Worm (Caenorhabditis elegans) whole organism, L4/young adult: ENCODE measurements around the gene F14D7.14.

Source experiments
- W03F9.2 ChIP-seq: fragments of 150-350 bp; optimal IDR thresholded peaks from 2 replicates; lab custom pipeline; 2014; ENCODE audit warnings: missing biosample characterization, missing genetic modification characterization
- dao-5 ChIP-seq: sonication (generic microtip); optimal IDR thresholded peaks from 2 replicates; lab custom pipeline; 2016; ENCODE audit warnings: missing genotype, missing genetic modification characterization, moderate library complexity, missing compliant biosample characterization
- him-1 ChIP-seq: sonication (generic microtip); optimal IDR thresholded peaks from 2 replicates; lab custom pipeline; 2016; ENCODE audit warnings: missing genotype, missing genetic modification reagents, missing genetic modification characterization, missing compliant biosample characterization

DNA sequence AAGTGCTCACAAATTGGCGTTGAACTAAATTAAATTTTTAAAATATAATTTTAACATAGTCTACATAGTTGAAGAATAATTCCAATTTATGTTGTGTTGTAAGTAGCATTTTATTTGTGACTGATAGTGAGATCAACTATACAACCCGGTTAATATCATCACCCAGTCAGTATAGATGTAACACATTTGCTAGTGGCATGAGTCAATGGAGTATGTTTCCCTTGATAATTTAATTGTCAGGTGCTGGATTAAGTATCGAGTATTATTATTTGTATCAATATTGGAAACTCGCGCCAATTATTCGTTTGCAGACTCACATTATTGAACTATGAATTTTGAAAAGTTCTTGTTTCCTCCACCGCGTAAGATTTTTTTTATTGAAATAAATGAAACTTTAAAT lies 25.2 kb downstream of the F14D7.14 start, which contains the start of gene srm-5:
- no peak for TF ChIP-seq him-1 (tag; lab: Kevin White, UChicago)
- TF ChIP-seq dao-5 (tag; lab: Kevin White, UChicago) = no peak
- TF ChIP-seq W03F9.2 (tag; lab: Kevin White, UChicago) = no peak
